Fruit fly (Drosophila melanogaster) S2 (cell line): ENCODE measurements around the gene Smr.

ENCODE experiments used
- CG8478 ChIP-seq: fragments of >200 bp; optimal IDR thresholded peaks from 2 replicates; lab custom pipeline; 2018
- CTCF ChIP-seq, 2 experiments: fragments of >200 bp; optimal IDR thresholded peaks; 2 replicates each; lab custom pipeline; 2018

Gene Smr

DNA sequence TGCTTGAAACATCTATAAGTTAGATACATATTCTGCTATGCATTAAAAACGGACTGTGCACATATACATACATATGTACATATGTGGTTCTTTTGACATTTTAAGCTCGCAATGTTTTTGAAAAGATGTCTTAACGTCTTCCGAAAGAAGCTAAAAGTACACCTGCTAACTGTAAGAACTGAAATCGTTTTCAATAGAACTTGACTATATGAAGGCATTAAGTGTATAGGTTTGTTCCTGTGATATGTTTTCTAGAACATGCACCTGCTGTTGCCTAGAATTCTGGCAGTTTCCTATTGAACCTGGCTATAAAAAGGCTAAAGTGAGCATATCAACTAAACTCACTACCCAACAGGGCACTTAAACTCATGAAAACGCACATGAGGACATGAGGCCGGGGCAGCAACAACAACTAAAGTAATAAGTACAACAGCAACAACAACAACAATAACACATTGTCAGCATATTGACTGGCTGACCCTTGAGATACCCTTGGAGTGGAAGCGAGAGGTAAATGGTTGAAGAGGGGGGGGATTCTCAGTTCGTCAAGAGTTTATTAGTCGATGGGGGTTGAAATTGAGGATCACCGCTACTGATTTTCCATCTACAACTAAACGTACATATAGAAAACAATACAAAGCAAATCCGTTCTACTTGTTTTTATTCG, 78.2 kb downstream of the Smr start:
- no peak for TF ChIP-seq CTCF (optimal IDR thresholded peaks at IDR 0.05; lab: Kevin White, UChicago)
- TF ChIP-seq CG8478 (lab: Kevin White, UChicago): no peak

DNA sequence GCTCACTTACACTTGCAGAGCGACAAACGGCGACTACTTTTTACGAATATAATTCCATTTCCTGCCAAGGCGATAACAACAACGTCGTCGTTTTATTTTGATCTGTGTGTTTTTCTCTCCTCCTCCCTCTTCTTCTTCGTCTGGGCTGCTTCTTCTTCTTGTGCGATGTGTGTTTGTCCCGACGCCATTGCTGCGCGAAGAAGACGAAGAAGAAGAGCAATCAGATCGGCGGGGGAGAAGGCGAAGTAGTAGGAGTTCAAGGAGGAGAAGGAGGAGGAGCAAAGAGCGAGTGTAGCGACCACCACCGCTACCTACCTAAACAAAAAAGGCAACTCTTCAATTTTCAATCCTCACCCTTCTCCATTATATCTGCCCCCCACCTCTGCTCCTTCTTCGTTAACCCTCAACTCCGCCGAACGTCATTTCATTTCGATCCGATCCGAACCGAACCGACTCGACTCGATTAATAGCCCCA, 78.9 kb downstream of the Smr start:
- no peak for TF ChIP-seq CTCF (optimal IDR thresholded peaks at IDR 0.05; lab: Kevin White, UChicago)
- no peak for TF ChIP-seq CG8478 (lab: Kevin White, UChicago)

- TF ChIP-seq CTCF (optimal IDR thresholded peaks at IDR 0.05; lab: Kevin White, UChicago) (no peak), CG8478 (lab: Kevin White, UChicago) (no peak)
These were observed 79.5 kb downstream of the Smr start for dm6 chrX:12662679-12663463.

DNA sequence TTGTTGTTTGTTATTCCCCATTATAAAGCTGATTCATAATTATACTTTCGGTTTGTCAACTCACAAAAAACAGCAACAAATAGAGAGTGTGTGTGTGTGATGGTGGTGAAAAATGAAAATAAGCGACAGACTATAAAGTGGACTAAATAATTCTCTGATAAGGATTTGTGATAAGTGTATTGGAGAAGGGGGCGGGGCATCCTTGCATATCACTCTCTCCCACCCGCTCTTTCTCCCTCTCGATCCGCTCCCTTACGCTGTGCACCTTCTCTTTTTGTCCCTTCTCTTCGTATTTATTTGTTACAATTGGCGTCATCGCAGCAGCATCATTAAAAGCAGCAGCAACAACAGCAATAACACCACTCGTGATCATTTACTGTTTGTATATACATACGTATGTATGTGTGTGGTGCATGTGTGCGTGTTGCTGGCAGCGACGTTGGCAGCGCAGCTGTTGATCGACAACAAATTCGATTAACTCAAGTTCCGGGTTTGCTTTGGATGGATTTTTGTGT, 80.9 kb downstream of the Smr start:
- TF ChIP-seq CTCF (optimal IDR thresholded peaks at IDR 0.05; lab: Kevin White, UChicago): no peak
- no peak for TF ChIP-seq CG8478 (lab: Kevin White, UChicago)

DNA sequence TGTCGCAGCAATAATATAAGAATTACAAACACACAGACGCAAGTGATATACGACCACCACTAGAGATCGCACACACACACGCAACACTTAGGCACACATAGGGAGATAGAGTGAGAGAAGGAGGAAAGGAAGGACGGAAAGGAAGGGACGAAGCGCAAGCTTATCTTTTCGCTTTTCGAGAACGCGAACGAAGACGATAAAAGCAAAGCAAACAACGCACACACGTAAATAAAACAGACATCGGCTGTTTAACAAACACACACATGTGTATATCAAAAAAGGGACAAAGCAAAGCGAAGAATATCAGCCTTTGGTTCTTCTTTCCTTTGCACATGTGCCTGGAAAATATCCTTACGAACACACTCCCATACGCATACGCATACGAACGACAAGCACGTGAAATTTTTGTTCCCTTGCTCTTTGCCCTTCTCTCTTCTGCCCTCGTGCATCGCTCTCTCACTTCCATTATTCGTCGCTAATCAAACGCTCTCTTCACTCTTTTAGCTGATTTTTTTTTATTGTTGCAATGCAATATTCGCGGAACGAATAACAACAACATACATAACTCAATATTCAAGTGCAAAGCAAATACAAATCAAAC, 82.3 kb downstream of the Smr start:
- TF ChIP-seq CG8478 (lab: Kevin White, UChicago) (no peak), CTCF (optimal IDR thresholded peaks at IDR 0.05; lab: Kevin White, UChicago) (no peak)

- TF ChIP-seq CTCF (optimal IDR thresholded peaks at IDR 0.05; lab: Kevin White, UChicago): peak; percentile 72 to 78
- no peak for TF ChIP-seq CG8478 (lab: Kevin White, UChicago)
These were observed 83.3 kb downstream of the Smr start, which contains the start of gene Tis11 for dm6 chrX:12658999-12659560. Gene Tis11 (plus strand): TSS chrX:12659415.

dm6 chrX:12658400-12658998, 83.9 kb downstream of the Smr start:
- no peak for TF ChIP-seq CG8478 (lab: Kevin White, UChicago)
- no peak for TF ChIP-seq CTCF (optimal IDR thresholded peaks at IDR 0.05; lab: Kevin White, UChicago)

dm6 chrX:12654288-12654729, 88.1 kb downstream of the Smr start:
- TF ChIP-seq CG8478 (lab: Kevin White, UChicago) (no peak), CTCF (optimal IDR thresholded peaks at IDR 0.05; lab: Kevin White, UChicago) (no peak)

dm6 chrX:12653574-12653973, 88.8 kb downstream of the Smr start, which contains the start of gene CkIalpha:
Gene CkIalpha (plus strand): TSS chrX:12653626.
- TF ChIP-seq CTCF (optimal IDR thresholded peaks at IDR 0.05; lab: Kevin White, UChicago) (peak; percentile 9 to 47), CG8478 (lab: Kevin White, UChicago) (no peak)

DNA sequence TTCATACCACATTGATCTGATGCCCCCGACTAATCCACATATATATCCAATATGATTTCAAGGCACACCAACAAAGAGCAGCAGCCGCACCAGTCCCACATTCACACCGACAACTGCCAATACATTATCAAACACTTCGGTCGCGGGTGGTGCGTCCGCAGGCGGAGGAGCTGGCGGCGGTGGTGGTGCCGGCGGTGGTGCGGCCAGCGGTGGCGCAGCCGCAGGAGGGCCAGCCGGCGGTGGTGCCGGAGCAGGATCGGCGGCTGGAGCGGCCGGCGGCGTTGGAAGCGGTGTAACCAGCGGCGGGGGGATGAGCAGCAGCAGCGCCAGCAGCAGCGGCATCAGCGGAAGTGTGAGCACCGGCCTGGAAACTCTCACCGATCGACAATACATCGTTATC, 90.8 kb downstream of the Smr start:
- no peak for TF ChIP-seq CG8478 (lab: Kevin White, UChicago)
- no peak for TF ChIP-seq CTCF (optimal IDR thresholded peaks at IDR 0.05; lab: Kevin White, UChicago)

- TF ChIP-seq CG8478 (lab: Kevin White, UChicago) (no peak), CTCF (optimal IDR thresholded peaks at IDR 0.05; lab: Kevin White, UChicago) (no peak)
These were observed 97.1 kb downstream of the Smr start for dm6 chrX:12645361-12645760.
